Fruit fly (Drosophila melanogaster) whole organism, embryonic: ENCODE results near the gene CG33723.

Source experiments
- B-H1 ChIP-seq: fragments of 200-800 bp; sonication (Bioruptor generic); IDR thresholded peaks from 3 replicates; pipeline ENCODE4 v1.3.6; 2022; ENCODE audit warnings: missing biosample characterization, missing genetic modification characterization
- CG11398 ChIP-seq: fragments of 200-800 bp; sonication (Bioruptor generic); optimal IDR thresholded peaks from 2 replicates; lab custom pipeline; 2016; ENCODE audit warnings: missing biosample characterization, missing genetic modification characterization
- CG11695 ChIP-seq: fragments of 200-800 bp; sonication (Bioruptor generic); IDR thresholded peaks from 3 replicates; pipeline ENCODE4 v1.3.6; 2022; ENCODE audit warnings: missing biosample characterization, missing genetic modification characterization
- CG14965 ChIP-seq: fragments of 200-800 bp; sonication (Bioruptor generic); optimal IDR thresholded peaks from 2 replicates; lab custom pipeline; 2016; ENCODE audit warnings: missing biosample characterization, missing genetic modification characterization, borderline replicate concordance
- CG15011 ChIP-seq: fragments of 200-800 bp; sonication (Bioruptor generic); optimal IDR thresholded peaks from 3 replicates; lab custom pipeline; 2018; ENCODE audit warnings: missing biosample characterization, mild to moderate bottlenecking, missing genetic modification characterization
- CG15601 ChIP-seq: fragments of 200-800 bp; sonication (Bioruptor generic); optimal IDR thresholded peaks from 3 replicates; lab custom pipeline; 2019; ENCODE audit warnings: missing biosample characterization, mild to moderate bottlenecking, missing genetic modification characterization, moderate library complexity
- CG17186 ChIP-seq: fragments of 200-800 bp; sonication (Bioruptor generic); optimal IDR thresholded peaks from 3 replicates; lab custom pipeline; 2017; ENCODE audit warnings: missing biosample characterization, missing genetic modification reagents, missing genetic modification characterization
- CG17328 ChIP-seq: fragments of 200-800 bp; sonication (Bioruptor generic); IDR thresholded peaks from 2 replicates; pipeline ENCODE4 v1.3.6; 2022; ENCODE audit warnings: missing biosample characterization, missing genetic modification characterization
- CG18619 ChIP-seq: fragments of 200-800 bp; sonication (Bioruptor generic); optimal IDR thresholded peaks from 3 replicates; lab custom pipeline; 2017; ENCODE audit warnings: missing biosample characterization, mild to moderate bottlenecking, missing genetic modification characterization
- CG31441 ChIP-seq: fragments of 200-800 bp; sonication (Bioruptor generic); IDR thresholded peaks from 2 replicates; pipeline ENCODE4 v1.3.6; 2022; ENCODE audit warnings: missing biosample characterization, missing genetic modification characterization
- CG42726 ChIP-seq: fragments of 200-800 bp; sonication (Bioruptor generic); IDR thresholded peaks from 2 replicates; pipeline ENCODE4 v1.3.6; 2022; ENCODE audit warnings: missing biosample characterization, missing genetic modification characterization; ENCODE audit not compliant: partially characterized antibody
- CG4328 ChIP-seq: fragments of 200-800 bp; sonication (Bioruptor generic); optimal IDR thresholded peaks from 3 replicates; lab custom pipeline; 2017; ENCODE audit warnings: missing biosample characterization, missing genetic modification reagents, missing genetic modification characterization
- CG4360 ChIP-seq: fragments of 200-800 bp; sonication (Bioruptor generic); IDR thresholded peaks from 2 replicates; pipeline ENCODE4 v1.3.6; 2022; ENCODE audit warnings: missing biosample characterization, missing genetic modification characterization
- CG5245 ChIP-seq: fragments of 200-800 bp; sonication (Bioruptor generic); optimal IDR thresholded peaks from 3 replicates; lab custom pipeline; 2016; ENCODE audit warnings: missing biosample characterization, missing genetic modification characterization
- Ets65A ChIP-seq: fragments of 200-800 bp; sonication (Bioruptor generic); peaks from one replicate; lab custom pipeline; 2016; ENCODE audit warnings: missing biosample characterization, missing genetic modification characterization
- Hr39 ChIP-seq: fragments of >200 bp; optimal IDR thresholded peaks from 2 replicates; lab custom pipeline; 2017
- Hr51 ChIP-seq, 2 experiments: fragments of 200-800 bp; sonication (Bioruptor generic); optimal IDR thresholded peaks; 2 replicates in 1 of 2; 3 replicates in 1 of 2; lab custom pipeline; 2016 to 2018; ENCODE audit warnings: missing biosample characterization in 2 of 2, missing genetic modification characterization in 2 of 2, mild to moderate bottlenecking in 1 of 2, moderate library complexity in 1 of 2
- Poxn ChIP-seq: fragments of 200-800 bp; sonication (Bioruptor generic); IDR thresholded peaks from 2 replicates; pipeline ENCODE4 v1.3.6; 2022; ENCODE audit warnings: missing biosample characterization, missing genetic modification characterization
- Ptx1 ChIP-seq: fragments of 200-800 bp; sonication (Bioruptor generic); IDR thresholded peaks from 2 replicates; pipeline ENCODE4 v1.3.6; 2022; ENCODE audit warnings: missing biosample characterization, missing genetic modification characterization
- Sox102F ChIP-seq: fragments of 200-800 bp; sonication (Bioruptor generic); optimal IDR thresholded peaks from 2 replicates; lab custom pipeline; 2018; ENCODE audit warnings: missing biosample characterization, mild to moderate bottlenecking, missing genetic modification characterization, moderate library complexity
- Vsx1 ChIP-seq: fragments of 200-800 bp; sonication (Bioruptor generic); optimal IDR thresholded peaks from 2 replicates; lab custom pipeline; 2017; ENCODE audit warnings: missing biosample characterization, mild to moderate bottlenecking, missing genetic modification characterization, missing genetic modification reagents
- ab ChIP-seq: fragments of 200-800 bp; sonication (Bioruptor generic); optimal IDR thresholded peaks from 2 replicates; lab custom pipeline; 2016; ENCODE audit warnings: missing biosample characterization, missing genetic modification characterization
- bab2 ChIP-seq: fragments of 200-800 bp; sonication (Bioruptor generic); optimal IDR thresholded peaks from 2 replicates; lab custom pipeline; 2016; ENCODE audit warnings: missing biosample characterization, missing genetic modification characterization
- caup ChIP-seq: fragments of 200-800 bp; sonication (Bioruptor generic); optimal IDR thresholded peaks from 3 replicates; lab custom pipeline; 2017; ENCODE audit warnings: missing biosample characterization, mild to moderate bottlenecking, missing genetic modification characterization, moderate library complexity; ENCODE audit not compliant: severe bottlenecking
- croc ChIP-seq: fragments of 200-800 bp; sonication (Bioruptor generic); conservative IDR thresholded peaks from 3 replicates; pipeline ENCODE4 v1.3.6; 2022; ENCODE audit warnings: missing biosample characterization, missing genetic modification characterization
- disco-r ChIP-seq: fragments of 200-800 bp; sonication (Bioruptor generic); optimal IDR thresholded peaks from 2 replicates; lab custom pipeline; 2016; ENCODE audit warnings: missing biosample characterization, missing genetic modification characterization
- dmrt99B ChIP-seq: fragments of 200-800 bp; sonication (Bioruptor generic); optimal IDR thresholded peaks from 2 replicates; lab custom pipeline; 2018; ENCODE audit warnings: missing biosample characterization, mild to moderate bottlenecking, missing genetic modification characterization, moderate library complexity
- en ChIP-seq: fragments of 200-800 bp; sonication (Bioruptor generic); optimal IDR thresholded peaks from 2 replicates; lab custom pipeline; 2016; ENCODE audit warnings: missing biosample characterization, missing genetic modification characterization
- gem ChIP-seq: fragments of 200-800 bp; sonication (Bioruptor generic); optimal IDR thresholded peaks from 2 replicates; lab custom pipeline; 2019; ENCODE audit warnings: missing biosample characterization, mild to moderate bottlenecking, missing genetic modification characterization, moderate library complexity
- ken ChIP-seq: fragments of 200-800 bp; sonication (Bioruptor generic); IDR thresholded peaks from 3 replicates; pipeline ENCODE4 v1.3.6; 2022; ENCODE audit warnings: missing biosample characterization, missing genetic modification characterization
- klu ChIP-seq: fragments of 200-800 bp; sonication (Bioruptor generic); IDR thresholded peaks from 2 replicates; pipeline ENCODE4 v1.3.6; 2022; ENCODE audit warnings: missing biosample characterization, missing genetic modification characterization
- lmd ChIP-seq: fragments of 200-800 bp; sonication (Bioruptor generic); IDR thresholded peaks from 2 replicates; pipeline ENCODE4 v1.3.6; 2022; ENCODE audit warnings: missing biosample characterization, missing genetic modification characterization
- mirr ChIP-seq: fragments of 200-800 bp; sonication (Bioruptor generic); optimal IDR thresholded peaks from 3 replicates; lab custom pipeline; 2018; ENCODE audit warnings: missing biosample characterization, mild to moderate bottlenecking, missing genetic modification characterization
- mld ChIP-seq: fragments of 200-800 bp; sonication (Bioruptor generic); IDR thresholded peaks from 3 replicates; pipeline ENCODE4 v1.3.6; 2022; ENCODE audit warnings: missing biosample characterization, missing genetic modification characterization; ENCODE audit not compliant: partially characterized antibody
- odd ChIP-seq: fragments of 200-800 bp; sonication (Bioruptor generic); optimal IDR thresholded peaks from 2 replicates; lab custom pipeline; 2017; ENCODE audit warnings: missing biosample characterization, mild to moderate bottlenecking, missing genetic modification characterization
- pan ChIP-seq, 4 experiments: fragments of >200 bp in 3 of 4; fragments of 200-800 bp in 1 of 4; sonication (Bioruptor generic) in 1 of 4; optimal IDR thresholded peaks in 3 of 4; IDR thresholded peaks in 1 of 4; 2 replicates each; pipeline versions ENCODE4 v1.3.6 to Lab custom; 2017 to 2022; ENCODE audit warnings: missing biosample characterization in 2 of 4, missing genetic modification characterization in 2 of 4, mixed read lengths in 1 of 4
- peb ChIP-seq: fragments of 200-800 bp; sonication (Bioruptor generic); IDR thresholded peaks from 2 replicates; pipeline ENCODE4 v1.3.6; 2022; ENCODE audit warnings: missing biosample characterization, missing genetic modification characterization
- row ChIP-seq: fragments of 200-800 bp; sonication (Bioruptor generic); IDR thresholded peaks from 3 replicates; pipeline ENCODE4 v1.3.6; 2022; ENCODE audit warnings: missing biosample characterization, missing genetic modification characterization
- sc ChIP-seq, 3 experiments: fragments of >200 bp in 2 of 3; fragments of 200-800 bp in 1 of 3; sonication (Bioruptor generic) in 1 of 3; optimal IDR thresholded peaks; 2 replicates in 2 of 3; 3 replicates in 1 of 3; lab custom pipeline; 2017; ENCODE audit warnings: mild to moderate bottlenecking in 1 of 3, missing biosample characterization in 1 of 3, missing genetic modification characterization in 1 of 3, missing genetic modification reagents in 1 of 3
- scrt ChIP-seq: fragments of 200-800 bp; sonication (Bioruptor generic); optimal IDR thresholded peaks from 2 replicates; lab custom pipeline; 2018; ENCODE audit warnings: missing biosample characterization, mild to moderate bottlenecking, missing genetic modification characterization, moderate library complexity
- sens ChIP-seq: fragments of 200-800 bp; sonication (Bioruptor generic); peaks from one replicate; lab custom pipeline; 2016; ENCODE audit warnings: missing biosample characterization, missing genetic modification characterization
- tio ChIP-seq: fragments of 200-800 bp; sonication (Bioruptor generic); optimal IDR thresholded peaks from 2 replicates; lab custom pipeline; 2017; ENCODE audit warnings: missing biosample characterization, missing genetic modification characterization, inconsistent platforms
- zen ChIP-seq: fragments of 200-800 bp; sonication (Bioruptor generic); optimal IDR thresholded peaks from 3 replicates; lab custom pipeline; 2018; ENCODE audit warnings: missing biosample characterization, mild to moderate bottlenecking, missing genetic modification characterization, moderate library complexity

CG33723 gene

dm6 chr2L:9487468-9487867 is 46.9 kb upstream of the CG33723 start (continued):
- no peak for TF ChIP-seq CG18619 (GFP tag; lab: Kevin White, UChicago)
- no peak for TF ChIP-seq mld (GFP tag; lab: Robert Waterston, UW)
- no peak for TF ChIP-seq pan (optimal IDR thresholded peaks at IDR 0.05; lab: Kevin White, UChicago)
- no peak for TF ChIP-seq pan (GFP tag; optimal IDR thresholded peaks at IDR 0.05 in 1 of 2, IDR thresholded peaks at IDR 0.05 in 1 of 2)
- TF ChIP-seq CG4328 (GFP tag; lab: Kevin White, UChicago) = no peak
- TF ChIP-seq CG15601 (tag; lab: Kevin White, UChicago) = no peak
- TF ChIP-seq ab = no peak
- TF ChIP-seq CG42726 (GFP tag; lab: Robert Waterston, UW) = no peak
- TF ChIP-seq CG31441 (GFP tag; lab: Robert Waterston, UW) = 0 out of 2 replicates have a peak, but pooled peaks have one; percentile 9
- no peak for TF ChIP-seq peb
- TF ChIP-seq odd = no peak
- TF ChIP-seq disco-r (GFP tag; lab: Kevin White, UChicago) = no peak
- no peak for TF ChIP-seq bab2 (GFP tag; lab: Kevin White, UChicago)
- 0 out of 2 replicates have a peak, but pooled peaks have one; percentile 10 for TF ChIP-seq CG17328
- TF ChIP-seq tio (GFP tag; lab: Kevin White, UChicago) = no peak
- no peak for TF ChIP-seq mirr (GFP tag; lab: Kevin White, UChicago)
- no peak for TF ChIP-seq Poxn (GFP tag; lab: Robert Waterston, UW)
- TF ChIP-seq klu (GFP tag; lab: Robert Waterston, UW) = no peak
- TF ChIP-seq B-H1 = no peak
- TF ChIP-seq CG4360 (GFP tag; lab: Robert Waterston, UW) = no peak
- no peak for TF ChIP-seq Hr51 (GFP tag; optimal IDR thresholded peaks at IDR 0.05; lab: Kevin White, UChicago)
- TF ChIP-seq caup = no peak
- no peak for TF ChIP-seq dmrt99B (tag; lab: Kevin White, UChicago)
- TF ChIP-seq CG5245 (GFP tag; lab: Kevin White, UChicago) = no peak
- TF ChIP-seq sens (GFP tag; lab: Kevin White, UChicago) = peak; percentile 60
- TF ChIP-seq CG15011 (GFP tag; lab: Kevin White, UChicago) = no peak
- no peak for TF ChIP-seq ken (GFP tag; lab: Robert Waterston, UW)
- TF ChIP-seq CG14965 (GFP tag; lab: Kevin White, UChicago) = no peak
- peak; percentile 36 for TF ChIP-seq gem (tag; lab: Kevin White, UChicago)
- TF ChIP-seq CG11398 (GFP tag; lab: Kevin White, UChicago) = no peak
- no peak for TF ChIP-seq en (GFP tag; lab: Kevin White, UChicago)
- TF ChIP-seq row (GFP tag; lab: Robert Waterston, UW) = peak; percentile 33; the same call in 2 of the 3 replicates
- no peak for TF ChIP-seq scrt (GFP tag; lab: Kevin White, UChicago)
- TF ChIP-seq sc (optimal IDR thresholded peaks at IDR 0.05; lab: Kevin White, UChicago) = no peak
- TF ChIP-seq sc (GFP tag; optimal IDR thresholded peaks at IDR 0.05; lab: Kevin White, UChicago) = no peak
- no peak for TF ChIP-seq Sox102F (GFP tag; lab: Kevin White, UChicago)
- no peak for TF ChIP-seq Hr39 (lab: Kevin White, UChicago)
- peak; percentile 24; the same call in 1 of the 2 replicates for TF ChIP-seq Ptx1
- 0 out of 3 replicates have a peak, but pooled peaks have one; percentile 29 for TF ChIP-seq CG11695
- 0 out of 3 replicates have a peak, but pooled peaks have one; percentile 23 for TF ChIP-seq croc (GFP tag; lab: Robert Waterston, UW)
- peak; percentile 3 for TF ChIP-seq zen (tag; lab: Kevin White, UChicago)
- no peak for TF ChIP-seq CG17186 (GFP tag; lab: Kevin White, UChicago)
- peak; percentile 51 for TF ChIP-seq Ets65A
- TF ChIP-seq lmd = no peak
- no peak for TF ChIP-seq Vsx1
